Worm (Caenorhabditis elegans) whole organism, midembryonic: ENCODE data around the gene F07H5.13.

Experiments used
- cog-1 ChIP-seq: sonication (generic microtip); optimal IDR thresholded peaks from 2 replicates; lab custom pipeline; 2016; ENCODE audit warnings: missing genetic modification characterization, missing compliant biosample characterization
- flt-1 ChIP-seq: fragments of 200-800 bp; sonication (Bioruptor generic); IDR thresholded peaks from 2 replicates; pipeline ENCODE4 v1.3.6; 2022; ENCODE audit warnings: missing genetic modification characterization, missing compliant biosample characterization
- klf-2 ChIP-seq: fragments of 200-800 bp; sonication (Bioruptor generic); conservative IDR thresholded peaks from 2 replicates; pipeline ENCODE4 v1.3.6; 2022; ENCODE audit warnings: missing genetic modification reagents, missing genetic modification characterization, missing compliant biosample characterization
- med-1 ChIP-seq: sonication (generic microtip); optimal IDR thresholded peaks from 2 replicates; lab custom pipeline; 2017; ENCODE audit warnings: missing genetic modification characterization, mild to moderate bottlenecking, missing compliant biosample characterization, antibody characterized with exemption, missing genetic modification reagents; ENCODE audit not compliant: insufficient read depth
- ref-1 ChIP-seq: fragments of 200-800 bp; sonication (Bioruptor generic); conservative IDR thresholded peaks from 2 replicates; pipeline ENCODE4 v1.3.6; 2022; ENCODE audit warnings: missing genetic modification reagents, missing genetic modification characterization, missing compliant biosample characterization
- tab-1 ChIP-seq: fragments of 200-800 bp; sonication (Bioruptor generic); IDR thresholded peaks from 2 replicates; pipeline ENCODE4 v1.3.6; 2022; ENCODE audit warnings: missing genetic modification characterization, missing compliant biosample characterization

- TF ChIP-seq klf-2 (GFP tag; lab: Robert Waterston, UW) (no peak), tab-1 (no peak), med-1 (GFP tag; lab: Kevin White, UChicago) (no peak), cog-1 (tag; lab: Kevin White, UChicago) (no peak), flt-1 (GFP tag; lab: Robert Waterston, UW) (no peak), ref-1 (GFP tag; lab: Robert Waterston, UW) (no peak)
Observed at ce11 chrII:8825769-8826168, 35.4 kb downstream of the F07H5.13 start, which contains the start of gene nas-25.
